Fruit fly (Drosophila melanogaster): Measurements from ENCODE around the gene Or71a.

Or71a gene

DNA sequence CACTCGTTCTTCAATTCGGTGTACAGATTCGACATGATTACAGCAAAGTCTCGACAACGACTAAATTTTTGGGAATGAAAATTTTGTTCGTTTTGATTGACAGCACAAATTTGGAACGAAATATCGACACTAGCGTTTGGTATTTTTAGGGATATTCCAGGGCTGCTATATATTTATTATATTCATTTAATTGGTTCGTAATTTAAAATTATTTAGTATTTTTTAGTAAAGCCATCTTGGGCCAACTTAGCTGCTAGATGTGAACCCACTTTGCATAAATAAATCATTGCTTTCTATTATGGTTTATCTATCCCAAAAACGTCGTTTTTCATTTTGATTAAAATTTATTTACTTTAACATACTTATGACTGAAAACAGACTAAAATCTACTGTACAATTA, 35.8 kb downstream of the Or71a start, which contains the start of gene Rpn12R:
Gene Rpn12R (minus strand): TSS at position 101 of the 400 bp plus-strand sequence.
- no peak for TF ChIP-seq noc (tag; optimal IDR thresholded peaks at IDR 0.05)

dm6 chr3L:15040329-15040886, 37.8 kb downstream of the Or71a start:
- TF ChIP-seq noc (tag; optimal IDR thresholded peaks at IDR 0.05): no peak

DNA sequence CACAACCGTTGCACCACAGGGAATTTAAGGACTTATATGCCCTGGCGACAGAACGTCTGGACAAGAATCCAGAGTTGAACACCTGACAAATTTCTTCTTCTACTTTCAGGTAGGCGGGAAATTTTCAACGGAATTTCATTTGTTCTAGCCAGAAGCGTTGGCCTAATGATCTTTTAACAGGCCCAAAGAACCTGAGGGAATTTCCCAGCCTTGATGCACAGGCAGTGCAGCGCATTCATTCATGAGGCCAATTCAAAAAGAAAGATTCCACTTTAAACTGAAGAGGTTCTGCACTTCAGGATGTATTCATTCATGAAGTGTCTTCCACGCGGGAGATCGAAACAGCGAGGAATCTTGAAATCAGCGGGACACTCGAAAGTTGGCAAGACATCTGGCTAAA, 38.7 kb downstream of the Or71a start:
- no peak for TF ChIP-seq noc (tag; optimal IDR thresholded peaks at IDR 0.05)

- no peak for TF ChIP-seq noc (tag; optimal IDR thresholded peaks at IDR 0.05)
These were observed 42.7 kb downstream of the Or71a start for dm6 chr3L:15035585-15035984.

DNA sequence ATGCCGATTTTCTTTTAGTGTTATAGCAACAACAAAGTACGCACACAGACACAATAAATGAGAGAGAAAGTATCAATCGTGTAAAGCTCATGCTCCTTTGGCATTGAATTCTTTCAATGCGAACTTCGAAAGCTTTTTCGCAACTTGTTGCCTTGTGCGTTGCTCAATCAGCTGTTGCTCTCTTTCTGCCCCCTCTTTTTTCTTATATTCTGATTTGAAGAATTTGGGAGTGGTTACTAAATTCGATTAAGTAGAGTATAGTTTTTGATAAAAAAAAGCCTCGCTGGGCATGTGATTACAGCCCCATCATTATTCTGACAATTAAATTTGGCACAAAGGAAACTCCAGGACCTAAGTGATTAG, 43.6 kb downstream of the Or71a start:
- no peak for TF ChIP-seq noc (tag; optimal IDR thresholded peaks at IDR 0.05)

- TF ChIP-seq noc (tag; optimal IDR thresholded peaks at IDR 0.05): no peak
These were observed 44.1 kb downstream of the Or71a start for dm6 chr3L:15034061-15034713.

DNA sequence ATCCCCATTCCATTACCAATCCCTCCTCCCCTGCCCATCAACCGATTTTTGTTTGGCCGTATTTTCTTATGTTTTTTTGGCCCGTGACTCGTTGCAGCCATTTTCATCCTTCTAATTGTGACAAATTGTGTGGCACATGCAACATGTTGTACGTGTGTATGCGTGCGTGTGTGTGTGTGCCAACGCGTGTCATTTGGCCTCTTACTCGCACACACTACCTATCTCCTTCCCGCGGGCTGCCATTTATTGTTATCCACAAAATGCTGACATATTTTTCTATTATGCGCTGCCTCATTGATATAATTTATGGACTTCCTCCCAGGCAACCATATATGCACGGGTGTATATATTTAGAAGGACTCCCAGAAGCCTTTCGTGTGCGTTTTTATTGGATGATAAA, 46.5 kb downstream of the Or71a start:
- no peak for TF ChIP-seq noc (tag; optimal IDR thresholded peaks at IDR 0.05)

Measured in whole organism, larva.